Worm (Caenorhabditis elegans): ENCODE results near the gene T06D4.6.

T06D4.6 gene

ce11 chrII:3387503-3387902, at the start of gene T06D4.6:
Gene T06D4.6, minus strand, starts transcription at chrII:3387603.
- no peak for TF ChIP-seq B0310.2 (tag; optimal IDR thresholded peaks at IDR 0.05)
- TF ChIP-seq ama-1 (optimal IDR thresholded peaks at IDR 0.05), result no peak

DNA sequence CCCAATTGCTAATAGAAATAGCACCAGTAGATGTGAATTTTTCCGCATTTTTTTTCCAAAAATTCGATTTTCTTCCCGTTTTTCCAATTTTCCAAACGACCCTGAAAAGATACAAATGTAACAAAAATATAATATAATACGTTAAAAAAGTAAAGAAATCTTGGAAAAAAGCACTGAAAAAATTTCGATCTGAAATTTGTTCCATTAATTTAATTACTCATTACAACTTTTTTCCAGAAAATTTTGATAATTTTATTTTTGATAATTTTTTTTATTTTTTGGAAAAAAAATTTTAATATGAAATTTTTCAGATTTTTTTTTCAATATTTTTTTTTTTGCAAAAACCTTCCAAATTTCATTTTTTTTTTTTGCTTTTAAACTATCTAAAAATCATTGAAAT, 49.0 kb upstream of the T06D4.6 start, which contains the start of gene skpo-2:
skpo-2 (minus strand) TSS at position 101 of the 400 bp plus-strand sequence.
- TF ChIP-seq ets-7 (tag; optimal IDR thresholded peaks at IDR 0.05) (no peak), pes-1 (GFP tag; IDR thresholded peaks at IDR 0.05) (no peak), tbx-11 (GFP tag; IDR thresholded peaks at IDR 0.05) (no peak), B0310.2 (tag; optimal IDR thresholded peaks at IDR 0.05) (no peak), F13C5.2 (tag; optimal IDR thresholded peaks at IDR 0.05) (no peak), tbx-37 (GFP tag; conservative IDR thresholded peaks at IDR 0.05) (no peak), ama-1 (optimal IDR thresholded peaks at IDR 0.05) (no peak), aly-1 (tag; optimal IDR thresholded peaks at IDR 0.05) (no peak), hmg-4 (GFP tag; optimal IDR thresholded peaks at IDR 0.05) (no peak), hnd-1 (tag; optimal IDR thresholded peaks at IDR 0.05) (no peak), ceh-36 (tag; optimal IDR thresholded peaks at IDR 0.05) (no peak), flt-1 (GFP tag; IDR thresholded peaks at IDR 0.05) (no peak), hmbx-1 (tag; optimal IDR thresholded peaks at IDR 0.05) (no peak), sea-1 (GFP tag; conservative IDR thresholded peaks at IDR 0.05) (no peak), tra-4 (tag; optimal IDR thresholded peaks at IDR 0.05) (no peak), ceh-13 (GFP tag; optimal IDR thresholded peaks at IDR 0.05) (no peak), scrt-1 (GFP tag; IDR thresholded peaks at IDR 0.05) (no peak)

- no peak for TF ChIP-seq tra-4 (tag; optimal IDR thresholded peaks at IDR 0.05)
- TF ChIP-seq flt-1 (GFP tag; IDR thresholded peaks at IDR 0.05), result no peak
These were observed 47.6 kb upstream of the T06D4.6 start for ce11 chrII:3434893-3435503.

- no peak for TF ChIP-seq ceh-13 (GFP tag; optimal IDR thresholded peaks at IDR 0.05)
- TF ChIP-seq hmbx-1 (tag; optimal IDR thresholded peaks at IDR 0.05), result no peak
- no peak for TF ChIP-seq tbx-11 (GFP tag; IDR thresholded peaks at IDR 0.05)
- TF ChIP-seq ama-1 (optimal IDR thresholded peaks at IDR 0.05), result no peak
- no peak for TF ChIP-seq hnd-1 (tag; optimal IDR thresholded peaks at IDR 0.05)
These were observed 42.0 kb upstream of the T06D4.6 start, which contains the start of gene C16C8.18 for ce11 chrII:3429400-3429799. Gene C16C8.18, plus strand, starts transcription at chrII:3429700.

ce11 chrII:3428158-3428704, 40.8 kb upstream of the T06D4.6 start:
- TF ChIP-seq pes-1 (GFP tag; IDR thresholded peaks at IDR 0.05), result no peak
- no peak for TF ChIP-seq tbx-37 (GFP tag; conservative IDR thresholded peaks at IDR 0.05)
- no peak for TF ChIP-seq ets-7 (tag; optimal IDR thresholded peaks at IDR 0.05)
- no peak for TF ChIP-seq ceh-36 (tag; optimal IDR thresholded peaks at IDR 0.05)
- no peak for TF ChIP-seq F13C5.2 (tag; optimal IDR thresholded peaks at IDR 0.05)

DNA sequence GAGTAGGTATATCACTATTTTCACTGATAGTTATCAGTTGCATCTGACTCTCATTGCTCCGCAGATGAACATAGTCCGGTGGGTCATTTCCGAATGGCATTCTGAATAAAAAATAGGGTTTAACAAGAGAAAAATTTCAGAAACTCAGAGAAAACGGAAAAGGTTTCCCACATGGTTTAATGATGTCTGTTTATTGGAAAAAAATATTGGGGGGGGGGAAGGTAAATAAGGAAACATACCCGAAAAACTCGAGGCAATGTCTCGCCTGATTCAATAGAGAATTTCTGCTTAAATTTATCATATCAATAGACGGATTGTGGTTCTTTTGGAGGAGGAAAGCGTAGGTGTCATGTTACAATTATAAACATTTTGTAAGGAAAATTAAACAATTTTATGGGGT, 38.0 kb upstream of the T06D4.6 start, which contains the start of gene nep-11:
nep-11 (minus strand) TSS at position 101 of the 400 bp plus-strand sequence.
- TF ChIP-seq B0310.2 (tag; optimal IDR thresholded peaks at IDR 0.05) (no peak), scrt-1 (GFP tag; IDR thresholded peaks at IDR 0.05) (no peak), tra-4 (tag; optimal IDR thresholded peaks at IDR 0.05) (no peak)

ce11 chrII:3422938-3423337, 35.5 kb upstream of the T06D4.6 start:
- TF ChIP-seq pes-1 (GFP tag; IDR thresholded peaks at IDR 0.05) (no peak), hnd-1 (tag; optimal IDR thresholded peaks at IDR 0.05) (no peak), sea-1 (GFP tag; conservative IDR thresholded peaks at IDR 0.05) (no peak), ama-1 (optimal IDR thresholded peaks at IDR 0.05) (no peak), ceh-13 (GFP tag; optimal IDR thresholded peaks at IDR 0.05) (no peak), hmg-4 (GFP tag; optimal IDR thresholded peaks at IDR 0.05) (no peak), tbx-37 (GFP tag; conservative IDR thresholded peaks at IDR 0.05) (no peak), tbx-11 (GFP tag; IDR thresholded peaks at IDR 0.05) (no peak), ceh-36 (tag; optimal IDR thresholded peaks at IDR 0.05) (no peak), flt-1 (GFP tag; IDR thresholded peaks at IDR 0.05) (no peak), F13C5.2 (tag; optimal IDR thresholded peaks at IDR 0.05) (no peak), tra-4 (tag; optimal IDR thresholded peaks at IDR 0.05) (no peak), B0310.2 (tag; optimal IDR thresholded peaks at IDR 0.05) (no peak), hmbx-1 (tag; optimal IDR thresholded peaks at IDR 0.05) (no peak), ets-7 (tag; optimal IDR thresholded peaks at IDR 0.05) (no peak), scrt-1 (GFP tag; IDR thresholded peaks at IDR 0.05) (no peak)

DNA sequence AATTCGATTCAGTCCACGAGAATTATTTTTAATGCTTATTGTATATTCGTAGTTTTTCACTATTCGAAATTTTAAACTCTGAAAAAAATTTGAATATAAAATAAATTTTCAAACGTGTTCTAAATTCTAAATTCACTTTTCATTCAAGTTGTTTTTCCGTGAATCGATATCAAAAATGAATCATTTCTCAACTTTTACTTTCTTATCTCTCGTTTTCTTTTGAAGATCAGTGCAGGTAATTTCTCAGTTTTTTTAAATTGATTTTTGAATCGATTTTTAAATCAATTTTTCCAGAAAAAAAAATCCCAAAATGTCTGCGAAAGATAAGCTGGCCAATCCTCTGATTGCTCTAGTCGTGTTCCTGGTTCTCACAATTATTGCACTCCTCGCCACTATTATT, 29.1 kb upstream of the T06D4.6 start, which contains the start of gene nep-6:
nep-6 (plus strand) TSS at position 301 of the 400 bp plus-strand sequence.
- TF ChIP-seq tra-4 (tag; optimal IDR thresholded peaks at IDR 0.05) (no peak), hmbx-1 (tag; optimal IDR thresholded peaks at IDR 0.05) (no peak), scrt-1 (GFP tag; IDR thresholded peaks at IDR 0.05) (no peak), ceh-13 (GFP tag; optimal IDR thresholded peaks at IDR 0.05) (no peak), ets-7 (tag; optimal IDR thresholded peaks at IDR 0.05) (no peak), pes-1 (GFP tag; IDR thresholded peaks at IDR 0.05) (no peak), tbx-37 (GFP tag; conservative IDR thresholded peaks at IDR 0.05) (no peak), aly-1 (tag; optimal IDR thresholded peaks at IDR 0.05) (no peak), ceh-36 (tag; optimal IDR thresholded peaks at IDR 0.05) (no peak), sea-1 (GFP tag; conservative IDR thresholded peaks at IDR 0.05) (no peak), ama-1 (optimal IDR thresholded peaks at IDR 0.05) (no peak), flt-1 (GFP tag; IDR thresholded peaks at IDR 0.05) (no peak), tbx-11 (GFP tag; IDR thresholded peaks at IDR 0.05) (no peak), F13C5.2 (tag; optimal IDR thresholded peaks at IDR 0.05) (no peak)
